Fruit fly (Drosophila melanogaster) whole organism, embryonic: Measurements from ENCODE around the gene CG32176.
A peak's percentile ranks its signal among the peaks of the same experiment; 100 is the strongest.

Experiments used
- Antp ChIP-seq: fragments of 200-800 bp; sonication (Bioruptor generic); optimal IDR thresholded peaks from 3 replicates; lab custom pipeline; 2016; ENCODE audit warnings: missing biosample characterization, missing genetic modification characterization
- CG10209 ChIP-seq: fragments of 200-800 bp; sonication (Bioruptor generic); optimal IDR thresholded peaks from 3 replicates; lab custom pipeline; 2017; ENCODE audit warnings: missing biosample characterization, mild to moderate bottlenecking, missing genetic modification characterization, missing genetic modification reagents
- CG10462 ChIP-seq: fragments of 200-800 bp; sonication (Bioruptor generic); optimal IDR thresholded peaks from 2 replicates; lab custom pipeline; 2016; ENCODE audit warnings: missing biosample characterization, missing genetic modification characterization
- CG11085 ChIP-seq: fragments of 200-800 bp; sonication (Bioruptor generic); IDR thresholded peaks from 2 replicates; pipeline ENCODE4 v1.3.6; 2022; ENCODE audit warnings: missing biosample characterization, missing genetic modification characterization
- CG11723 ChIP-seq: fragments of 200-800 bp; sonication (Bioruptor generic); optimal IDR thresholded peaks from 2 replicates; lab custom pipeline; 2017; ENCODE audit warnings: missing biosample characterization, mild to moderate bottlenecking, missing genetic modification characterization
- CG12104 ChIP-seq: fragments of 200-800 bp; sonication (Bioruptor generic); optimal IDR thresholded peaks from 3 replicates; lab custom pipeline; 2016; ENCODE audit warnings: missing biosample characterization, missing genetic modification characterization
- CG12391 ChIP-seq: fragments of 200-800 bp; sonication (Bioruptor generic); optimal IDR thresholded peaks from 3 replicates; lab custom pipeline; 2018; ENCODE audit warnings: missing biosample characterization, mild to moderate bottlenecking, missing genetic modification characterization, moderate library complexity
- CG15073 ChIP-seq: fragments of 200-800 bp; sonication (Bioruptor generic); optimal IDR thresholded peaks from 2 replicates; lab custom pipeline; 2016; ENCODE audit warnings: missing biosample characterization, missing genetic modification characterization
- CG15514 ChIP-seq: fragments of 200-800 bp; sonication (Bioruptor generic); optimal IDR thresholded peaks from 3 replicates; lab custom pipeline; 2017; ENCODE audit warnings: missing biosample characterization, missing genetic modification characterization, mild to moderate bottlenecking, moderate library complexity, missing genetic modification reagents
- CG15696 ChIP-seq: fragments of 200-800 bp; sonication (Bioruptor generic); optimal IDR thresholded peaks from 2 replicates; lab custom pipeline; 2019; ENCODE audit warnings: missing biosample characterization, mild to moderate bottlenecking, missing genetic modification characterization, moderate library complexity
- CG17912 ChIP-seq: fragments of 200-800 bp; sonication (Bioruptor generic); optimal IDR thresholded peaks from 2 replicates; lab custom pipeline; 2018; ENCODE audit warnings: missing biosample characterization, mild to moderate bottlenecking, missing genetic modification characterization
- CG31365 ChIP-seq: fragments of 200-800 bp; sonication (Bioruptor generic); optimal IDR thresholded peaks from 2 replicates; lab custom pipeline; 2018; ENCODE audit warnings: missing biosample characterization, mild to moderate bottlenecking, missing genetic modification characterization
- CG3726 ChIP-seq: fragments of 200-800 bp; sonication (Bioruptor generic); IDR thresholded peaks from 3 replicates; pipeline ENCODE4, ENCODE4 v1.3.6; 2022; ENCODE audit warnings: missing biosample characterization, missing genetic modification characterization
- CG5180 ChIP-seq: fragments of 200-800 bp; sonication (Bioruptor generic); optimal IDR thresholded peaks from 3 replicates; lab custom pipeline; 2017; ENCODE audit warnings: missing biosample characterization, missing genetic modification characterization, mild to moderate bottlenecking, moderate library complexity, missing genetic modification reagents
- CG7839 ChIP-seq: fragments of 200-800 bp; sonication (Bioruptor generic); optimal IDR thresholded peaks from 3 replicates; lab custom pipeline; 2018; ENCODE audit warnings: missing biosample characterization, mild to moderate bottlenecking, missing genetic modification characterization, moderate library complexity
- CG8478 ChIP-seq: fragments of >200 bp; optimal IDR thresholded peaks from 2 replicates; lab custom pipeline; 2018
- CG9437 ChIP-seq: fragments of 200-800 bp; sonication (Bioruptor generic); optimal IDR thresholded peaks from 2 replicates; lab custom pipeline; 2018; ENCODE audit warnings: missing biosample characterization, mild to moderate bottlenecking, missing genetic modification characterization
- CG9727 ChIP-seq: fragments of 200-800 bp; sonication (Bioruptor generic); optimal IDR thresholded peaks from 3 replicates; lab custom pipeline; 2017; ENCODE audit warnings: missing biosample characterization, mild to moderate bottlenecking, missing genetic modification characterization
- CG9876 ChIP-seq: fragments of 200-800 bp; sonication (Bioruptor generic); optimal IDR thresholded peaks from 2 replicates; lab custom pipeline; 2016; ENCODE audit warnings: missing biosample characterization, missing genetic modification characterization
- Dbx ChIP-seq: fragments of 200-800 bp; sonication (Bioruptor generic); IDR thresholded peaks from 3 replicates; pipeline ENCODE4 v1.3.6; 2022; ENCODE audit warnings: missing biosample characterization, missing genetic modification characterization
- Dp ChIP-seq: fragments of 200-800 bp; sonication (Bioruptor generic); optimal IDR thresholded peaks from 2 replicates; lab custom pipeline; 2018; ENCODE audit warnings: missing biosample characterization, mild to moderate bottlenecking, missing genetic modification characterization, moderate library complexity
- Fer2 ChIP-seq: fragments of 200-800 bp; sonication (Bioruptor generic); optimal IDR thresholded peaks from 2 replicates; lab custom pipeline; 2018; ENCODE audit warnings: missing biosample characterization, mild to moderate bottlenecking, missing genetic modification characterization, moderate library complexity
- Gsc ChIP-seq: fragments of 200-800 bp; sonication (Bioruptor generic); IDR thresholded peaks from 2 replicates; pipeline ENCODE4 v1.3.6; 2022; ENCODE audit warnings: missing biosample characterization, missing genetic modification characterization
- Gug ChIP-seq: fragments of 200-800 bp; sonication (Bioruptor generic); IDR thresholded peaks from 4 replicates; pipeline ENCODE4 v1.3.6; 2022; ENCODE audit warnings: missing biosample characterization, missing genetic modification characterization
- HHEX ChIP-seq: fragments of 200-800 bp; sonication (Bioruptor generic); optimal IDR thresholded peaks from 3 replicates; lab custom pipeline; 2017; ENCODE audit warnings: missing biosample characterization, mild to moderate bottlenecking, missing genetic modification characterization, missing genetic modification reagents
- HLH54F ChIP-seq: fragments of 200-800 bp; sonication (Bioruptor generic); optimal IDR thresholded peaks from 3 replicates; lab custom pipeline; 2016; ENCODE audit warnings: missing biosample characterization, missing genetic modification characterization
- PHDP ChIP-seq: fragments of 200-800 bp; sonication (Bioruptor generic); optimal IDR thresholded peaks from 3 replicates; lab custom pipeline; 2018; ENCODE audit warnings: missing biosample characterization, mild to moderate bottlenecking, missing genetic modification characterization, moderate library complexity
- Ptx1 ChIP-seq: fragments of 200-800 bp; sonication (Bioruptor generic); IDR thresholded peaks from 2 replicates; pipeline ENCODE4 v1.3.6; 2022; ENCODE audit warnings: missing biosample characterization, missing genetic modification characterization
- ap ChIP-seq: fragments of 200-800 bp; sonication (Bioruptor generic); IDR thresholded peaks from 2 replicates; pipeline ENCODE4 v1.3.6; 2022; ENCODE audit warnings: missing biosample characterization, missing genetic modification characterization
- ato ChIP-seq: fragments of 200-800 bp; sonication (Bioruptor generic); IDR thresholded peaks from 2 replicates; pipeline ENCODE4 v1.3.6; 2022; ENCODE audit warnings: missing biosample characterization, missing genetic modification characterization; ENCODE audit not compliant: partially characterized antibody
- cg ChIP-seq: fragments of 200-800 bp; sonication (Bioruptor generic); optimal IDR thresholded peaks from 3 replicates; lab custom pipeline; 2019; ENCODE audit warnings: missing biosample characterization, mild to moderate bottlenecking, missing genetic modification characterization, moderate library complexity
- chinmo ChIP-seq: fragments of 200-800 bp; sonication (Bioruptor generic); IDR thresholded peaks from 4 replicates; pipeline ENCODE4 v1.3.6; 2022; ENCODE audit warnings: missing biosample characterization, missing genetic modification characterization; ENCODE audit not compliant: partially characterized antibody
- ci ChIP-seq: fragments of 200-800 bp; sonication (Bioruptor generic); IDR thresholded peaks from 3 replicates; pipeline ENCODE4 v1.3.6; 2022; ENCODE audit warnings: missing biosample characterization, missing genetic modification characterization
- dpn ChIP-seq, 2 experiments: fragments of 200-800 bp; sonication (Bioruptor generic); optimal IDR thresholded peaks; 3 replicates each; lab custom pipeline; 2016; ENCODE audit warnings: missing biosample characterization in 2 of 2, missing genetic modification characterization in 2 of 2
- fd102C ChIP-seq: fragments of 200-800 bp; sonication (Bioruptor generic); optimal IDR thresholded peaks from 2 replicates; lab custom pipeline; 2018; ENCODE audit warnings: missing biosample characterization, mild to moderate bottlenecking, missing genetic modification characterization, moderate library complexity
- gt ChIP-seq: fragments of 200-800 bp; sonication (Bioruptor generic); IDR thresholded peaks from 2 replicates; pipeline ENCODE4 v1.3.6; 2022; ENCODE audit warnings: missing biosample characterization, missing genetic modification characterization
- hb ChIP-seq: fragments of 200-800 bp; sonication (Bioruptor generic); IDR thresholded peaks from 3 replicates; pipeline ENCODE4 v1.3.6; 2022; ENCODE audit warnings: missing biosample characterization, missing genetic modification characterization; ENCODE audit not compliant: partially characterized antibody
- ind ChIP-seq: fragments of 200-800 bp; sonication (Bioruptor generic); optimal IDR thresholded peaks from 3 replicates; lab custom pipeline; 2016; ENCODE audit warnings: missing biosample characterization, missing genetic modification characterization
- jing ChIP-seq: fragments of 200-800 bp; sonication (Bioruptor generic); optimal IDR thresholded peaks from 2 replicates; lab custom pipeline; 2018; ENCODE audit warnings: missing biosample characterization, mild to moderate bottlenecking, missing genetic modification characterization
- kay ChIP-seq: fragments of 200-800 bp; sonication (Bioruptor generic); optimal IDR thresholded peaks from 2 replicates; lab custom pipeline; 2016; ENCODE audit warnings: missing biosample characterization, missing genetic modification characterization
- klu ChIP-seq: fragments of 200-800 bp; sonication (Bioruptor generic); IDR thresholded peaks from 2 replicates; pipeline ENCODE4 v1.3.6; 2022; ENCODE audit warnings: missing biosample characterization, missing genetic modification characterization
- kni ChIP-seq: fragments of 200-800 bp; sonication (Bioruptor generic); optimal IDR thresholded peaks from 3 replicates; lab custom pipeline; 2017; ENCODE audit warnings: mild to moderate bottlenecking, missing biosample characterization, missing genetic modification reagents, missing genetic modification characterization
- lab ChIP-seq: fragments of 200-800 bp; sonication (Bioruptor generic); optimal IDR thresholded peaks from 3 replicates; lab custom pipeline; 2017; ENCODE audit warnings: missing biosample characterization, missing genetic modification characterization, mild to moderate bottlenecking, moderate library complexity, missing genetic modification reagents
- lbe ChIP-seq: fragments of 200-800 bp; sonication (Bioruptor generic); optimal IDR thresholded peaks from 2 replicates; lab custom pipeline; 2016; ENCODE audit warnings: missing biosample characterization, mild to moderate bottlenecking, missing genetic modification characterization
- lilli ChIP-seq: fragments of 200-800 bp; sonication (Bioruptor generic); optimal IDR thresholded peaks from 3 replicates; lab custom pipeline; 2016; ENCODE audit warnings: missing biosample characterization, missing genetic modification characterization
- nau ChIP-seq: fragments of 200-800 bp; sonication (Bioruptor generic); optimal IDR thresholded peaks from 3 replicates; lab custom pipeline; 2017; ENCODE audit warnings: missing biosample characterization, mild to moderate bottlenecking, missing genetic modification characterization, missing genetic modification reagents
- sd ChIP-seq: fragments of 200-800 bp; sonication (Bioruptor generic); optimal IDR thresholded peaks from 3 replicates; lab custom pipeline; 2018; ENCODE audit warnings: missing biosample characterization, mild to moderate bottlenecking, missing genetic modification characterization, moderate library complexity
- shn ChIP-seq: fragments of 200-800 bp; sonication (Bioruptor generic); optimal IDR thresholded peaks from 3 replicates; lab custom pipeline; 2016; ENCODE audit warnings: missing biosample characterization, missing genetic modification characterization
- zen ChIP-seq: fragments of 200-800 bp; sonication (Bioruptor generic); optimal IDR thresholded peaks from 3 replicates; lab custom pipeline; 2018; ENCODE audit warnings: missing biosample characterization, mild to moderate bottlenecking, missing genetic modification characterization, moderate library complexity
- zf30C ChIP-seq: fragments of 200-800 bp; sonication (Bioruptor generic); optimal IDR thresholded peaks from 3 replicates; lab custom pipeline; 2018; ENCODE audit warnings: missing biosample characterization, mild to moderate bottlenecking, missing genetic modification characterization

The CG32176 gene

dm6 chr3L:17428779-17429178, 4.9 kb upstream of the CG32176 start, which contains the start of gene Gorab (continued):
- TF ChIP-seq Antp (peak; percentile 7), CG12104 (peak; percentile 90), gt (GFP tag; lab: Robert Waterston, UW) (peak; percentile 90), CG12391 (tag; lab: Kevin White, UChicago) (peak; percentile 95), lab (GFP tag; lab: Kevin White, UChicago) (peak; percentile 87), CG10462 (GFP tag; lab: Kevin White, UChicago) (peak; percentile 85), Gsc (GFP tag; lab: Robert Waterston, UW) (peak; percentile 89), kni (peak; percentile 5), CG9876 (peak; percentile 48), CG7839 (tag; lab: Kevin White, UChicago) (peak; percentile 91), CG5180 (GFP tag; lab: Kevin White, UChicago) (peak; percentile 37), lbe (GFP tag; lab: Kevin White, UChicago) (peak; percentile 90), CG9437 (GFP tag; lab: Kevin White, UChicago) (peak; percentile 58), zf30C (GFP tag; lab: Kevin White, UChicago) (no peak), CG31365 (no peak), dpn (GFP tag; optimal IDR thresholded peaks at IDR 0.05; lab: Kevin White, UChicago) (peak; percentile 83 to 93), ato (GFP tag; lab: Robert Waterston, UW) (no peak), jing (GFP tag; lab: Kevin White, UChicago) (peak; percentile 64), kay (GFP tag; lab: Kevin White, UChicago) (peak; percentile 85), CG11723 (GFP tag; lab: Kevin White, UChicago) (peak; percentile 63), CG9727 (GFP tag; lab: Kevin White, UChicago) (peak; percentile 88), ci (GFP tag; lab: Robert Waterston, UW) (peak; percentile 94), Fer2 (tag; lab: Kevin White, UChicago) (peak; percentile 79), lilli (GFP tag; lab: Kevin White, UChicago) (peak; percentile 92), Dp (GFP tag; lab: Kevin White, UChicago) (peak; percentile 75), Dbx (GFP tag; lab: Robert Waterston, UW) (peak; percentile 95), klu (peak; percentile 92), CG11085 (GFP tag; lab: Robert Waterston, UW) (peak; percentile 94), PHDP (peak; percentile 84), CG15073 (peak; percentile 71), CG8478 (no peak), ap (GFP tag; lab: Robert Waterston, UW) (peak; percentile 96), CG3726 (GFP tag; lab: Robert Waterston, UW) (peak; percentile 94; the same call in 2 of the 3 replicates), CG15514 (peak; percentile 86), cg (GFP tag; lab: Kevin White, UChicago) (peak; percentile 47), Gug (GFP tag; lab: Robert Waterston, UW) (peak; percentile 92), zen (tag; lab: Kevin White, UChicago) (peak; percentile 91), CG15696 (tag; lab: Kevin White, UChicago) (peak; percentile 86), sd (tag; lab: Kevin White, UChicago) (no peak), CG10209 (GFP tag; lab: Kevin White, UChicago) (peak; percentile 86), CG17912 (peak; percentile 40), ind (GFP tag; lab: Kevin White, UChicago) (peak; percentile 93), chinmo (GFP tag; lab: Robert Waterston, UW) (0 out of 4 replicates have a peak, but pooled peaks have one; percentile 5), HLH54F (GFP tag; lab: Kevin White, UChicago) (peak; percentile 81), Ptx1 (GFP tag; lab: Robert Waterston, UW) (peak; percentile 98), fd102C (GFP tag; lab: Kevin White, UChicago) (no peak), HHEX (GFP tag; lab: Kevin White, UChicago) (peak; percentile 79), hb (GFP tag; lab: Robert Waterston, UW) (no peak), nau (GFP tag; lab: Kevin White, UChicago) (peak; percentile 57), shn (GFP tag; lab: Kevin White, UChicago) (peak; percentile 32)
